1 fruit fly cellular context compared by ENCODE assay signal in the genomic region with DNA sequence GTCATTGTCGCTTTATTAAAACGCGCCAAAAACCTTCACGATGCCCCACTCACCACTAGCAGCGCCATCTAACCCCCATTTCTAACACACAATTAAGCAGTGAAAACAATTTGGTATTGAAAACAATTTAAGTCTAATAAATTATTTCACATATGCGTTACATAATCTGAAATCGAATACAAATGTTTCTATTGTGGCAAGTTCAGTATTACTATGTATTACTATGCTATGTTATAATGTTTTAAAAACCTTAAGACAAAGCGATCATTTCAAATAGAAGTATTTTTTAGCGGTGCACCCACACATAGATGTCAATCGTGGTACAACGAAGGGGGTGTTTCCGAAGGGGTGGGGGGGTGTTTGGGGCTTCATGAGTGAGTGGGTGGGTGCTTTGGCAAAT.
TF ChIP-seq lines count a peak whose summit lies in the region.

No protein-coding gene starts in this region.

TF ChIP-seq in whole organism, embryonic, 481 proteins besides CTCF, POLR2A, EP300 and RAD21 (continued from another document and continues in another):
- TF ChIP-seq CG13894 (tag; optimal IDR thresholded peaks at IDR 0.05; lab: Kevin White, UChicago) (peak; percentile 2), CG18599 (GFP tag; optimal IDR thresholded peaks at IDR 0.05; lab: Kevin White, UChicago) (peak; percentile 74), CrebB (tag; optimal IDR thresholded peaks at IDR 0.05; lab: Kevin White, UChicago) (no peak), eve (GFP tag; optimal IDR thresholded peaks at IDR 0.05; lab: Kevin White, UChicago) (peak in 1 of 2 experiments; percentile 34), Deaf1 (tag; optimal IDR thresholded peaks at IDR 0.05; lab: Kevin White, UChicago) (peak; percentile 5), CG6654 (GFP tag; optimal IDR thresholded peaks at IDR 0.05; lab: Kevin White, UChicago) (no peak), CG16863 (GFP tag; optimal IDR thresholded peaks at IDR 0.05; lab: Kevin White, UChicago) (no peak), kah (GFP tag; optimal IDR thresholded peaks at IDR 0.05; lab: Kevin White, UChicago) (no peak), CG13424 (tag; optimal IDR thresholded peaks at IDR 0.05; lab: Kevin White, UChicago) (peak; percentile 48), Oli (tag; optimal IDR thresholded peaks at IDR 0.05; lab: Kevin White, UChicago) (peak; percentile 23), salm (tag; optimal IDR thresholded peaks at IDR 0.05; lab: Kevin White, UChicago) (no peak), Fer1 (GFP tag; optimal IDR thresholded peaks at IDR 0.05; lab: Kevin White, UChicago) (peak; percentile 71), CG6813 (GFP tag; optimal IDR thresholded peaks at IDR 0.05; lab: Kevin White, UChicago) (peak; percentile 12), CG9817 (tag; optimal IDR thresholded peaks at IDR 0.05; lab: Kevin White, UChicago) (peak; percentile 20), bigmax (GFP tag; optimal IDR thresholded peaks at IDR 0.05; lab: Kevin White, UChicago) (no peak), CG30403 (GFP tag; optimal IDR thresholded peaks at IDR 0.05; lab: Kevin White, UChicago) (peak; percentile 25), yki (optimal IDR thresholded peaks at IDR 0.05; lab: Kevin White, UChicago) (no peak), CG1832 (GFP tag; optimal IDR thresholded peaks at IDR 0.05; lab: Kevin White, UChicago) (no peak), pfk (GFP tag; optimal IDR thresholded peaks at IDR 0.05; lab: Kevin White, UChicago) (no peak), nmo (GFP tag; optimal IDR thresholded peaks at IDR 0.05; lab: Kevin White, UChicago) (peak; percentile 13), Med (GFP tag; lab: Kevin White, UChicago) (peak; percentile 81), so (GFP tag; IDR thresholded peaks at IDR 0.05; lab: Robert Waterston, UW) (no peak), CG8388 (GFP tag; optimal IDR thresholded peaks at IDR 0.05; lab: Kevin White, UChicago) (peak; percentile 1), CG2889 (GFP tag; IDR thresholded peaks at IDR 0.05; lab: Robert Waterston, UW) (no peak), Meics (GFP tag; optimal IDR thresholded peaks at IDR 0.05; lab: Kevin White, UChicago) (peak; percentile 29), tap (tag; optimal IDR thresholded peaks at IDR 0.05; lab: Kevin White, UChicago) (peak; percentile 13), CG31388 (GFP tag; optimal IDR thresholded peaks at IDR 0.05; lab: Kevin White, UChicago) (no peak), D19B (GFP tag; optimal IDR thresholded peaks at IDR 0.05; lab: Kevin White, UChicago) (no peak), CG31441 (GFP tag; IDR thresholded peaks at IDR 0.05; lab: Robert Waterston, UW) (no peak), pho (GFP tag; optimal IDR thresholded peaks at IDR 0.05; lab: Kevin White, UChicago) (no peak), CG10366 (GFP tag; IDR thresholded peaks at IDR 0.05; lab: Robert Waterston, UW) (peak; percentile 24; the same call in 1 of the 2 replicates), Doc3 (GFP tag; IDR thresholded peaks at IDR 0.05; lab: Robert Waterston, UW; ENCODE audit: partially characterized antibody) (no peak), CG12071 (GFP tag; optimal IDR thresholded peaks at IDR 0.05; lab: Kevin White, UChicago) (peak; percentile 28), Hsf (GFP tag; optimal IDR thresholded peaks at IDR 0.05; lab: Kevin White, UChicago) (no peak), CG10565 (GFP tag; optimal IDR thresholded peaks at IDR 0.05; lab: Kevin White, UChicago) (no peak), nom (GFP tag; optimal IDR thresholded peaks at IDR 0.05; lab: Kevin White, UChicago) (no peak), CG30431 (GFP tag; optimal IDR thresholded peaks at IDR 0.05; lab: Kevin White, UChicago) (no peak), CG15269 (tag; optimal IDR thresholded peaks at IDR 0.05; lab: Kevin White, UChicago) (peak; percentile 57), CG2678 (tag; optimal IDR thresholded peaks at IDR 0.05; lab: Kevin White, UChicago) (peak; percentile 75), exex (tag; optimal IDR thresholded peaks at IDR 0.05; lab: Kevin White, UChicago) (peak; percentile 6), CG6689 (GFP tag; IDR thresholded peaks at IDR 0.05; lab: Robert Waterston, UW) (no peak), pros (GFP tag; optimal IDR thresholded peaks at IDR 0.05; lab: Kevin White, UChicago) (no peak), lmd (GFP tag; IDR thresholded peaks at IDR 0.05; lab: Robert Waterston, UW) (peak; percentile 9; the same call in 1 of the 2 replicates), CG17359 (tag; optimal IDR thresholded peaks at IDR 0.05; lab: Kevin White, UChicago) (peak; percentile 50), CG10462 (GFP tag; optimal IDR thresholded peaks at IDR 0.05; lab: Kevin White, UChicago) (no peak), crol (GFP tag; IDR thresholded peaks at IDR 0.05; lab: Robert Waterston, UW) (no peak), bbx (GFP tag; IDR thresholded peaks at IDR 0.05; lab: Robert Waterston, UW; ENCODE audit: partially characterized antibody) (no peak), row (GFP tag; IDR thresholded peaks at IDR 0.05; lab: Robert Waterston, UW) (peak; percentile 59), pzg (GFP tag; optimal IDR thresholded peaks at IDR 0.05; lab: Kevin White, UChicago) (no peak), Blimp-1 (GFP tag; optimal IDR thresholded peaks at IDR 0.05; lab: Kevin White, UChicago) (peak; percentile 35), sima (GFP tag; optimal IDR thresholded peaks at IDR 0.05; lab: Kevin White, UChicago) (no peak), Optix (GFP tag; IDR thresholded peaks at IDR 0.05; lab: Robert Waterston, UW) (no peak), Ets65A (GFP tag; lab: Kevin White, UChicago) (no peak), CG7839 (tag; optimal IDR thresholded peaks at IDR 0.05; lab: Kevin White, UChicago) (peak; percentile 54), sna (GFP tag; IDR thresholded peaks at IDR 0.05; lab: Robert Waterston, UW; ENCODE audit: partially characterized antibody) (no peak), Hr51 (GFP tag; optimal IDR thresholded peaks at IDR 0.05; lab: Kevin White, UChicago) (peak in 1 of 2 experiments; percentile 44), prd (optimal IDR thresholded peaks at IDR 0.05; lab: Kevin White, UChicago) (no peak), prd (GFP tag; IDR thresholded peaks at IDR 0.05; lab: Robert Waterston, UW) (no peak; the same call in 2 of the 3 replicates), CG14441 (GFP tag; IDR thresholded peaks at IDR 0.05; lab: Robert Waterston, UW) (peak; percentile 11; the same call in 1 of the 2 replicates), unc-4 (GFP tag; IDR thresholded peaks at IDR 0.05; lab: Robert Waterston, UW; ENCODE audit: partially characterized antibody) (no peak), H15 (GFP tag; IDR thresholded peaks at IDR 0.05; lab: Robert Waterston, UW) (no peak), gem (tag; optimal IDR thresholded peaks at IDR 0.05; lab: Kevin White, UChicago) (peak; percentile 65), en (GFP tag; optimal IDR thresholded peaks at IDR 0.05; lab: Kevin White, UChicago) (no peak), tin (GFP tag; optimal IDR thresholded peaks at IDR 0.05; lab: Kevin White, UChicago) (no peak), CG10209 (GFP tag; optimal IDR thresholded peaks at IDR 0.05; lab: Kevin White, UChicago) (no peak), Kr (GFP tag; optimal IDR thresholded peaks at IDR 0.05; lab: Kevin White, UChicago) (no peak), NfI (GFP tag; optimal IDR thresholded peaks at IDR 0.05; lab: Kevin White, UChicago) (peak; percentile 29), abd-A (tag; optimal IDR thresholded peaks at IDR 0.05; lab: Kevin White, UChicago) (no peak), CG2712 (tag; optimal IDR thresholded peaks at IDR 0.05; lab: Kevin White, UChicago) (peak; percentile 36), CG13296 (GFP tag; optimal IDR thresholded peaks at IDR 0.05; lab: Kevin White, UChicago) (peak; percentile 24), CG14667 (GFP tag; IDR thresholded peaks at IDR 0.05; lab: Robert Waterston, UW) (no peak), grau (tag; optimal IDR thresholded peaks at IDR 0.05; lab: Kevin White, UChicago) (peak; percentile 54), CG11093 (GFP tag; IDR thresholded peaks at IDR 0.05; lab: Robert Waterston, UW) (0 out of 3 replicates have a peak, but pooled peaks have one; percentile 13), HmgD (GFP tag; optimal IDR thresholded peaks at IDR 0.05; lab: Kevin White, UChicago) (no peak), CG7271 (tag; optimal IDR thresholded peaks at IDR 0.05; lab: Kevin White, UChicago) (no peak), CG1603 (tag; optimal IDR thresholded peaks at IDR 0.05; lab: Kevin White, UChicago) (peak; percentile 57), Neu2 (GFP tag; optimal IDR thresholded peaks at IDR 0.05; lab: Kevin White, UChicago; ENCODE audit: borderline replicate concordance) (no peak), CG10267 (tag; optimal IDR thresholded peaks at IDR 0.05; lab: Kevin White, UChicago) (peak; percentile 13), CG2120 (GFP tag; optimal IDR thresholded peaks at IDR 0.05; lab: Kevin White, UChicago) (peak; percentile 39), dmrt99B (tag; optimal IDR thresholded peaks at IDR 0.05; lab: Kevin White, UChicago) (peak; percentile 62), Tbp (GFP tag; optimal IDR thresholded peaks at IDR 0.05; lab: Kevin White, UChicago) (no peak), D19A (tag; optimal IDR thresholded peaks at IDR 0.05; lab: Kevin White, UChicago) (peak; percentile 16), Pdp1 (GFP tag; optimal IDR thresholded peaks at IDR 0.05; lab: Kevin White, UChicago) (peak in 1 of 2 experiments; percentile 47), fd96Cb (tag; optimal IDR thresholded peaks at IDR 0.05; lab: Kevin White, UChicago) (peak; percentile 10), CG32767 (GFP tag; IDR thresholded peaks at IDR 0.05; lab: Robert Waterston, UW) (no peak), slbo (GFP tag; IDR thresholded peaks at IDR 0.05; lab: Robert Waterston, UW) (peak; percentile 36), CG1792 (GFP tag; optimal IDR thresholded peaks at IDR 0.05; lab: Kevin White, UChicago) (no peak), Hand (GFP tag; optimal IDR thresholded peaks at IDR 0.05; lab: Kevin White, UChicago) (peak; percentile 44), CG17385 (GFP tag; optimal IDR thresholded peaks at IDR 0.05; lab: Kevin White, UChicago) (peak; percentile 24), cwo (GFP tag; optimal IDR thresholded peaks at IDR 0.05; lab: Kevin White, UChicago) (peak; percentile 42), ftz-f1 (GFP tag; optimal IDR thresholded peaks at IDR 0.05; lab: Kevin White, UChicago) (no peak), lbe (GFP tag; optimal IDR thresholded peaks at IDR 0.05; lab: Kevin White, UChicago) (no peak), CG8089 (GFP tag; optimal IDR thresholded peaks at IDR 0.05; lab: Kevin White, UChicago) (no peak), CG8290 (GFP tag; optimal IDR thresholded peaks at IDR 0.05; lab: Kevin White, UChicago) (no peak), CG8290 (tag; optimal IDR thresholded peaks at IDR 0.05; lab: Kevin White, UChicago) (peak in 1 of 2 experiments; percentile 53), CG6765 (GFP tag; optimal IDR thresholded peaks at IDR 0.05; lab: Kevin White, UChicago) (no peak), CoRest (tag; optimal IDR thresholded peaks at IDR 0.05; lab: Kevin White, UChicago) (peak; percentile 29), ATbp (GFP tag; optimal IDR thresholded peaks at IDR 0.05; lab: Kevin White, UChicago) (peak; percentile 22), nerfin-1 (tag; optimal IDR thresholded peaks at IDR 0.05; lab: Kevin White, UChicago) (peak; percentile 11), HHEX (GFP tag; optimal IDR thresholded peaks at IDR 0.05; lab: Kevin White, UChicago) (no peak), inv (GFP tag; IDR thresholded peaks at IDR 0.05; lab: Robert Waterston, UW; ENCODE audit: partially characterized antibody) (no peak), BtbVII (GFP tag; optimal IDR thresholded peaks at IDR 0.05; lab: Kevin White, UChicago) (peak; percentile 1), Hmr (GFP tag; optimal IDR thresholded peaks at IDR 0.05; lab: Kevin White, UChicago) (peak; percentile 45), unpg (GFP tag; optimal IDR thresholded peaks at IDR 0.05; lab: Kevin White, UChicago) (peak; percentile 51), Fer3 (tag; optimal IDR thresholded peaks at IDR 0.05; lab: Kevin White, UChicago) (peak; percentile 6), CG34422 (GFP tag; IDR thresholded peaks at IDR 0.05; lab: Robert Waterston, UW) (0 out of 3 replicates have a peak, but pooled peaks have one; percentile 18), CG7928 (GFP tag; optimal IDR thresholded peaks at IDR 0.05; lab: Kevin White, UChicago) (no peak), Hr3 (GFP tag; optimal IDR thresholded peaks at IDR 0.05; lab: Kevin White, UChicago) (no peak), CG15073 (GFP tag; optimal IDR thresholded peaks at IDR 0.05; lab: Kevin White, UChicago) (no peak), pnt (GFP tag; optimal IDR thresholded peaks at IDR 0.05; lab: Kevin White, UChicago) (no peak), CG32532 (GFP tag; IDR thresholded peaks at IDR 0.05; lab: Robert Waterston, UW) (peak; percentile 27; the same call in 1 of the 2 replicates), bab2 (GFP tag; optimal IDR thresholded peaks at IDR 0.05; lab: Kevin White, UChicago) (no peak), Hmx (GFP tag; optimal IDR thresholded peaks at IDR 0.05; lab: Kevin White, UChicago) (no peak), Dp (GFP tag; optimal IDR thresholded peaks at IDR 0.05; lab: Kevin White, UChicago) (no peak), insv (GFP tag; optimal IDR thresholded peaks at IDR 0.05; lab: Kevin White, UChicago) (no peak), onecut (GFP tag; IDR thresholded peaks at IDR 0.05; lab: Robert Waterston, UW) (no peak), CG14050 (GFP tag; IDR thresholded peaks at IDR 0.05; lab: Robert Waterston, UW) (no peak), Rfx (GFP tag; IDR thresholded peaks at IDR 0.05; lab: Robert Waterston, UW) (0 out of 2 replicates have a peak, but pooled peaks have one; percentile 20), CG12391 (tag; optimal IDR thresholded peaks at IDR 0.05; lab: Kevin White, UChicago) (peak; percentile 40), CG6254 (GFP tag; optimal IDR thresholded peaks at IDR 0.05; lab: Kevin White, UChicago) (no peak), Sox102F (GFP tag; optimal IDR thresholded peaks at IDR 0.05; lab: Kevin White, UChicago) (peak; percentile 50), CG6854 (GFP tag; optimal IDR thresholded peaks at IDR 0.05; lab: Kevin White, UChicago) (no peak), CG34224 (GFP tag; IDR thresholded peaks at IDR 0.05; lab: Robert Waterston, UW; ENCODE audit: partially characterized antibody) (no peak), CG11247 (GFP tag; IDR thresholded peaks at IDR 0.05; lab: Robert Waterston, UW) (no peak), CG10147 (GFP tag; optimal IDR thresholded peaks at IDR 0.05; lab: Kevin White, UChicago) (peak; percentile 16), C15 (GFP tag; IDR thresholded peaks at IDR 0.05; lab: Robert Waterston, UW) (no peak), toy (GFP tag; IDR thresholded peaks at IDR 0.05; lab: Robert Waterston, UW) (no peak), org-1 (GFP tag; optimal IDR thresholded peaks at IDR 0.05; lab: Kevin White, UChicago) (peak; percentile 2), Antp (GFP tag; optimal IDR thresholded peaks at IDR 0.05; lab: Kevin White, UChicago) (no peak)
